Fruit fly (Drosophila melanogaster): Measurements from ENCODE around the gene Cpr73D.

- TF ChIP-seq Blimp-1 (GFP tag; optimal IDR thresholded peaks at IDR 0.05) (no peak), fd85E (GFP tag; optimal IDR thresholded peaks at IDR 0.05) (no peak), Ets21C (GFP tag; optimal IDR thresholded peaks at IDR 0.05) (no peak), Lpt (GFP tag; optimal IDR thresholded peaks at IDR 0.05) (no peak), Hr39 (GFP tag; optimal IDR thresholded peaks at IDR 0.05) (no peak), CG1621 (tag; optimal IDR thresholded peaks at IDR 0.05) (no peak), OdsH (GFP tag; optimal IDR thresholded peaks at IDR 0.05) (no peak), Gug (GFP tag; IDR thresholded peaks at IDR 0.05) (no peak), vri (GFP tag; optimal IDR thresholded peaks at IDR 0.05) (peak; percentile 54), CG6163 (GFP tag; IDR thresholded peaks at IDR 0.05) (0 out of 3 replicates have a peak, but pooled peaks have one; percentile 44), CG7368 (GFP tag; optimal IDR thresholded peaks at IDR 0.05) (no peak)
Measured at dm6 chr3L:17002140-17002849, 44.8 kb upstream of the Cpr73D start.

Data from whole organism, prepupa.